Fruit fly (Drosophila melanogaster): Measurements from ENCODE around the gene CG1958.

Gene CG1958

dm6 chrX:7301351-7302328 is 34.9 kb downstream of the CG1958 start (continued):
- TF ChIP-seq salr (GFP tag; optimal IDR thresholded peaks at IDR 0.05), result peak; percentile 38 to 89
- peak; percentile 65 for TF ChIP-seq Gug (GFP tag; IDR thresholded peaks at IDR 0.05)
- peak; percentile 57 for TF ChIP-seq Ets96B (tag; optimal IDR thresholded peaks at IDR 0.05)
- peak; percentile 75 for TF ChIP-seq CG3032 (tag; optimal IDR thresholded peaks at IDR 0.05)
- peak; percentile 0 for TF ChIP-seq Lpt (GFP tag; optimal IDR thresholded peaks at IDR 0.05)
- peak; percentile 78 for TF ChIP-seq cyc (GFP tag; optimal IDR thresholded peaks at IDR 0.05)
- no peak for TF ChIP-seq fkh (GFP tag; optimal IDR thresholded peaks at IDR 0.05)
- TF ChIP-seq Sox102F (GFP tag; optimal IDR thresholded peaks at IDR 0.05), result peak; percentile 63
- peak; percentile 22 for TF ChIP-seq fd85E (GFP tag; optimal IDR thresholded peaks at IDR 0.05)
- peak; percentile 78 for TF ChIP-seq svp (GFP tag)
- peak; percentile 73 for TF ChIP-seq CG10669 (GFP tag; optimal IDR thresholded peaks at IDR 0.05)
- peak; percentile 81 for TF ChIP-seq OdsH (GFP tag; optimal IDR thresholded peaks at IDR 0.05)
- TF ChIP-seq CG8119 (GFP tag; IDR thresholded peaks at IDR 0.05), result peak; percentile 56; the same call in 2 of the 3 replicates
- TF ChIP-seq Hr4 (GFP tag; optimal IDR thresholded peaks at IDR 0.05), result peak; percentile 81
- peak; percentile 74 for TF ChIP-seq achi (GFP tag; optimal IDR thresholded peaks at IDR 0.05)
- peak; percentile 50 for TF ChIP-seq CG8319 (GFP tag; optimal IDR thresholded peaks at IDR 0.05)
- peak; percentile 62 for TF ChIP-seq CG34406 (GFP tag; optimal IDR thresholded peaks at IDR 0.05)
- TF ChIP-seq CG6276 (GFP tag; optimal IDR thresholded peaks at IDR 0.05), result peak; percentile 88
- peak; percentile 71 for TF ChIP-seq Ets21C (GFP tag; optimal IDR thresholded peaks at IDR 0.05)
- peak; percentile 58 for TF ChIP-seq CG7368 (GFP tag; optimal IDR thresholded peaks at IDR 0.05)
- TF ChIP-seq CG15336 (GFP tag; IDR thresholded peaks at IDR 0.05), result peak; percentile 62
- TF ChIP-seq CG4318 (GFP tag; optimal IDR thresholded peaks at IDR 0.05), result peak; percentile 79
- peak; percentile 69 for TF ChIP-seq CG6792 (GFP tag; optimal IDR thresholded peaks at IDR 0.05)

dm6 chrX:7302329-7302728 is 35.6 kb downstream of the CG1958 start:
- TF ChIP-seq esn (GFP tag; optimal IDR thresholded peaks at IDR 0.05), result peak; percentile 96
- TF ChIP-seq fd85E (GFP tag; optimal IDR thresholded peaks at IDR 0.05), result peak; percentile 75
- TF ChIP-seq CG11294 (GFP tag; IDR thresholded peaks at IDR 0.05), result peak; percentile 49; the same call in 1 of the 2 replicates
- peak; percentile 93 for TF ChIP-seq svp (GFP tag)
- peak; percentile 95 for TF ChIP-seq acj6 (GFP tag; optimal IDR thresholded peaks at IDR 0.05)
- TF ChIP-seq spab (GFP tag; optimal IDR thresholded peaks at IDR 0.05), result peak; percentile 93
- TF ChIP-seq Lpt (GFP tag; optimal IDR thresholded peaks at IDR 0.05), result peak; percentile 82
- TF ChIP-seq CG10631 (GFP tag; optimal IDR thresholded peaks at IDR 0.05), result peak; percentile 96
- TF ChIP-seq Hr4 (GFP tag; optimal IDR thresholded peaks at IDR 0.05), result peak; percentile 74
- peak; percentile 89 for TF ChIP-seq CG11902 (GFP tag; optimal IDR thresholded peaks at IDR 0.05)
- TF ChIP-seq Met (GFP tag; optimal IDR thresholded peaks at IDR 0.05), result peak; percentile 95
- peak; percentile 85 for TF ChIP-seq CG6854 (GFP tag; optimal IDR thresholded peaks at IDR 0.05)
- TF ChIP-seq pdm3 (GFP tag; optimal IDR thresholded peaks at IDR 0.05), result peak; percentile 94
- TF ChIP-seq OdsH (GFP tag; optimal IDR thresholded peaks at IDR 0.05), result peak; percentile 95
- peak; percentile 56 for TF ChIP-seq dac (GFP tag; optimal IDR thresholded peaks at IDR 0.05)
- peak; percentile 97 for TF ChIP-seq Hr39 (GFP tag; optimal IDR thresholded peaks at IDR 0.05)
- peak; percentile 83 for TF ChIP-seq CG32006 (GFP tag; optimal IDR thresholded peaks at IDR 0.05)
- TF ChIP-seq CG3032 (tag; optimal IDR thresholded peaks at IDR 0.05), result peak; percentile 92
- TF ChIP-seq CG7368 (GFP tag; optimal IDR thresholded peaks at IDR 0.05), result peak; percentile 91
- peak; percentile 78 for TF ChIP-seq CG8119 (GFP tag; IDR thresholded peaks at IDR 0.05)
- TF ChIP-seq Smox (GFP tag; optimal IDR thresholded peaks at IDR 0.05), result peak; percentile 94
- TF ChIP-seq CG8632 (GFP tag; optimal IDR thresholded peaks at IDR 0.05), result peak; percentile 92
- peak; percentile 77 for TF ChIP-seq CG4318 (GFP tag; optimal IDR thresholded peaks at IDR 0.05)
- peak; percentile 95 for TF ChIP-seq lz (GFP tag; optimal IDR thresholded peaks at IDR 0.05)
- TF ChIP-seq CG31627 (GFP tag; optimal IDR thresholded peaks at IDR 0.05), result peak; percentile 95
- TF ChIP-seq Hr38 (GFP tag; optimal IDR thresholded peaks at IDR 0.05), result no peak
- TF ChIP-seq CG16779 (tag; optimal IDR thresholded peaks at IDR 0.05), result peak; percentile 86
- peak; percentile 91 for TF ChIP-seq Sox102F (GFP tag; optimal IDR thresholded peaks at IDR 0.05)
- TF ChIP-seq vri (GFP tag; optimal IDR thresholded peaks at IDR 0.05), result peak; percentile 81
- TF ChIP-seq fd59A (GFP tag; optimal IDR thresholded peaks at IDR 0.05), result peak; percentile 95
- peak; percentile 93 for TF ChIP-seq CG6808 (GFP tag; optimal IDR thresholded peaks at IDR 0.05)
- peak; percentile 83 for TF ChIP-seq Gug (GFP tag; IDR thresholded peaks at IDR 0.05)
- TF ChIP-seq CG6163 (GFP tag; IDR thresholded peaks at IDR 0.05), result peak; percentile 95
- peak; percentile 95 for TF ChIP-seq topi (GFP tag; optimal IDR thresholded peaks at IDR 0.05)
- peak; percentile 92 for TF ChIP-seq CG9139 (GFP tag; optimal IDR thresholded peaks at IDR 0.05)

Data from whole organism, prepupa.